Worm (Caenorhabditis elegans): ENCODE data around the gene R144.13.

Gene R144.13

DNA sequence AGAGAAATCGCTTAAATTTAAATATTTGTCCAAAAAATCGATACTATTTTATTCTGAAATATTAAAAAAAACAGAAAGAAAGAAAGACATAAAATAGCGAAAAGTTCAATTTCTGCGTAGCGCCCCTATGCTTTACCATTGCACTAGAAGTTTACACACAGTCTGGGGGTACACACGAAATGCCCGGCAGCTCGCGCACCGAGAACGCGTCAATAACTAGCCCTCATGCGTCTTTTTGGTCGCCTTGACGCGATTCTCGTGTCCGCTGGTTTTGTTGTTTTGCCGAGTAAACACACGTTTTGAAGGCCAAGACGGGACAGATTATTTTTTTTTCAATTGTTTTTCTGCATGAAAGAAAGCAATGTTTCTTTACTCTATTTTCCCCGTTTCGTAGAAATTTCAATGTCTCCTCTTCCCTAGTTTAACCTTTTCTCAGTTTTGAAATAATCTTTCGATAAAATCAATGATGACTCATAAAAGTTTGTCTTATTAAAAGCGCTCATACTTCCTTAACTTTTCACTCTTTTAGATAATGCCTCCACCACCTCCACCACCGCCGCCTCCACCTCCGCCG is 4.9 kb upstream of the R144.13 start, which contains the start of gene wip-1:
Gene wip-1 (plus strand): TSS at position 524 of the 574 bp plus-strand sequence.
- no peak for TF ChIP-seq tlp-1 (tag; optimal IDR thresholded peaks at IDR 0.05)
- peak; percentile 19; the same call in 1 of the 2 replicates for TF ChIP-seq unc-98 (GFP tag; IDR thresholded peaks at IDR 0.05)
- peak; percentile 62 for TF ChIP-seq fkh-4 (tag; optimal IDR thresholded peaks at IDR 0.05; ENCODE audit: borderline replicate concordance)
- peak; percentile 56 for TF ChIP-seq ceh-90 (tag; optimal IDR thresholded peaks at IDR 0.05)
- peak; percentile 98 for TF ChIP-seq nhr-19 (GFP tag; conservative IDR thresholded peaks at IDR 0.05)
- TF ChIP-seq unc-62 (GFP tag; optimal IDR thresholded peaks at IDR 0.05) = peak; percentile 23
- TF ChIP-seq ztf-4 (tag; optimal IDR thresholded peaks at IDR 0.05) = peak; percentile 98
- TF ChIP-seq hlh-17 (GFP tag; optimal IDR thresholded peaks at IDR 0.05; ENCODE audit: borderline replicate concordance) = no peak
- peak; percentile 84 for TF ChIP-seq lin-15B (tag; optimal IDR thresholded peaks at IDR 0.05)
- peak; percentile 34 for TF ChIP-seq C34B4.2 (tag; optimal IDR thresholded peaks at IDR 0.05)
- peak; percentile 99 for TF ChIP-seq lin-14 (GFP tag; optimal IDR thresholded peaks at IDR 0.05)
- TF ChIP-seq aha-1 (tag; optimal IDR thresholded peaks at IDR 0.05) = peak; percentile 96
- TF ChIP-seq efl-3 (GFP tag; optimal IDR thresholded peaks at IDR 0.05) = peak; percentile 84
- peak; percentile 90 for TF ChIP-seq blmp-1 (tag; optimal IDR thresholded peaks at IDR 0.05)
- TF ChIP-seq isw-1 (GFP tag; IDR thresholded peaks at IDR 0.05) = peak; percentile 97
- peak; percentile 83 for TF ChIP-seq nhr-11 (tag; optimal IDR thresholded peaks at IDR 0.05)
- TF ChIP-seq ztf-11 (tag; optimal IDR thresholded peaks at IDR 0.05) = peak in 1 of 2 experiments; percentile 95
- peak; percentile 91 for TF ChIP-seq lir-3 (tag; optimal IDR thresholded peaks at IDR 0.05; ENCODE audit: poor library complexity)
- peak; percentile 98 for TF ChIP-seq lin-13 (GFP tag; optimal IDR thresholded peaks at IDR 0.05)
- peak; percentile 94 for TF ChIP-seq fos-1 (tag; optimal IDR thresholded peaks at IDR 0.05)
- TF ChIP-seq dpl-1 (GFP tag; optimal IDR thresholded peaks at IDR 0.05) = peak; percentile 91 to 94 (median 92)
- TF ChIP-seq ceh-88 (GFP tag; IDR thresholded peaks at IDR 0.05) = peak; percentile 95
- TF ChIP-seq nhr-85 (tag) = peak; percentile 99
- TF ChIP-seq C16A3.4 (tag; optimal IDR thresholded peaks at IDR 0.05) = peak; percentile 99
- peak; percentile 93 for TF ChIP-seq sox-4 (tag; optimal IDR thresholded peaks at IDR 0.05)
- peak; percentile 37 for TF ChIP-seq pqm-1 (tag; optimal IDR thresholded peaks at IDR 0.05)
- no peak for TF ChIP-seq ceh-63 (GFP tag; optimal IDR thresholded peaks at IDR 0.05)
- TF ChIP-seq F16B12.6 (tag; optimal IDR thresholded peaks at IDR 0.05) = peak; percentile 71
- TF ChIP-seq nhr-12 (tag; optimal IDR thresholded peaks at IDR 0.05) = peak; percentile 11
- TF ChIP-seq vab-15 (tag; optimal IDR thresholded peaks at IDR 0.05) = peak; percentile 76
- peak; percentile 98 for TF ChIP-seq rnt-1 (tag; optimal IDR thresholded peaks at IDR 0.05)
- TF ChIP-seq ces-1 (GFP tag; optimal IDR thresholded peaks at IDR 0.05) = no peak
- TF ChIP-seq jun-1 (tag; optimal IDR thresholded peaks at IDR 0.05) = peak; percentile 97
- TF ChIP-seq C04F5.9 (tag; optimal IDR thresholded peaks at IDR 0.05) = peak; percentile 95
- TF ChIP-seq unc-30 (tag; optimal IDR thresholded peaks at IDR 0.05) = no peak
- peak; percentile 44 for TF ChIP-seq pag-3 (tag; optimal IDR thresholded peaks at IDR 0.05; ENCODE audit: borderline replicate concordance, insufficient read depth)
- TF ChIP-seq zip-4 (GFP tag; optimal IDR thresholded peaks at IDR 0.05) = peak; percentile 88
- peak in 1 of 2 experiments; percentile 98 for TF ChIP-seq mdl-1 (tag; optimal IDR thresholded peaks at IDR 0.05)
- TF ChIP-seq fkh-10 (GFP tag; optimal IDR thresholded peaks at IDR 0.05) = peak; percentile 95
- TF ChIP-seq unc-130 (tag; optimal IDR thresholded peaks at IDR 0.05) = peak; percentile 100
- TF ChIP-seq lsy-2 (tag; optimal IDR thresholded peaks at IDR 0.05) = peak; percentile 97
- TF ChIP-seq nhr-237 (tag; optimal IDR thresholded peaks at IDR 0.05) = peak; percentile 94
- TF ChIP-seq nhr-77 (tag; optimal IDR thresholded peaks at IDR 0.05) = peak; percentile 97
- peak; percentile 57 for TF ChIP-seq zag-1 (tag; optimal IDR thresholded peaks at IDR 0.05)
- peak; percentile 96 for TF ChIP-seq irx-1 (tag; optimal IDR thresholded peaks at IDR 0.05)
- no peak for TF ChIP-seq ets-5 (GFP tag; IDR thresholded peaks at IDR 0.05)
- TF ChIP-seq snu-23 (GFP tag; optimal IDR thresholded peaks at IDR 0.05) = peak; percentile 99
- TF ChIP-seq pax-3 (tag; optimal IDR thresholded peaks at IDR 0.05) = peak; percentile 94
- peak; percentile 90 for TF ChIP-seq hpl-2 (GFP tag; optimal IDR thresholded peaks at IDR 0.05)
- TF ChIP-seq Y116A8C.19 (tag; optimal IDR thresholded peaks at IDR 0.05; ENCODE audit: borderline replicate concordance) = no peak
- TF ChIP-seq mab-9 (GFP tag; IDR thresholded peaks at IDR 0.05) = peak; percentile 89
- TF ChIP-seq nhr-90 (tag; optimal IDR thresholded peaks at IDR 0.05; ENCODE audit: poor library complexity) = peak; percentile 99

Data from whole organism, L1 larva.